Fruit fly (Drosophila melanogaster): ENCODE data around the gene CG44532.

The CG44532 gene

DNA sequence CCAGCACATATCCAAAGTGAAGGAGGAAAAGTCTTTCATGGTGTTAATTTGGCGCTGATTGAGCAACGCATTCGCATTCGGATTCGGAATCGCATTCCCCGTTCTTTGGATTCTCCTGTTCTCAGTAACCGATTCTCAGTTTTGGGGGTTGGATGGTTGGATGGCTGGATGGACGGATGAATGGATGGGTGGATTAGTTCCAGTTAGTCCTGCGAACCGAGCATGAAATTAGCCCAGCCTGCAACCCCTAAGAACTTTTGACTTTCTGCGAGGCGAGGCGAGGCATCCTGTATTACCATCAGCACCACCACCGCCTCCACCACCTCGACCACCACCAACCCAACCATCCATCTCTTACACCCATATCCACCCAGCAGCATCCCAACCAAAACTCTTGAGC is 31.6 kb upstream of the CG44532 start:
- TF ChIP-seq tai (GFP tag; optimal IDR thresholded peaks at IDR 0.05) (no peak), h (GFP tag; optimal IDR thresholded peaks at IDR 0.05) (no peak), Mio (GFP tag; optimal IDR thresholded peaks at IDR 0.05) (no peak), pan (optimal IDR thresholded peaks at IDR 0.05) (no peak), sv (GFP tag; optimal IDR thresholded peaks at IDR 0.05) (no peak), dl (GFP tag; optimal IDR thresholded peaks at IDR 0.05; ENCODE audit: insufficient read depth in 1 of 2, partially characterized antibody in 2 of 2) (no peak), Myc (optimal IDR thresholded peaks at IDR 0.05) (no peak), Abd-B (GFP tag; optimal IDR thresholded peaks at IDR 0.05) (no peak), jim (GFP tag; optimal IDR thresholded peaks at IDR 0.05) (no peak), OdsH (GFP tag; optimal IDR thresholded peaks at IDR 0.05) (no peak), rgr (GFP tag; optimal IDR thresholded peaks at IDR 0.05) (no peak), Sp1 (GFP tag; optimal IDR thresholded peaks at IDR 0.05) (no peak), woc (GFP tag; optimal IDR thresholded peaks at IDR 0.05) (no peak), Dfd (GFP tag; optimal IDR thresholded peaks at IDR 0.05) (no peak), psq (GFP tag; optimal IDR thresholded peaks at IDR 0.05) (no peak), ey (GFP tag; optimal IDR thresholded peaks at IDR 0.05) (no peak), Hr78 (GFP tag; optimal IDR thresholded peaks at IDR 0.05) (no peak), foxo (GFP tag; optimal IDR thresholded peaks at IDR 0.05) (no peak), Hr83 (GFP tag; optimal IDR thresholded peaks at IDR 0.05; ENCODE audit: poor library complexity, severe bottlenecking) (no peak)

DNA sequence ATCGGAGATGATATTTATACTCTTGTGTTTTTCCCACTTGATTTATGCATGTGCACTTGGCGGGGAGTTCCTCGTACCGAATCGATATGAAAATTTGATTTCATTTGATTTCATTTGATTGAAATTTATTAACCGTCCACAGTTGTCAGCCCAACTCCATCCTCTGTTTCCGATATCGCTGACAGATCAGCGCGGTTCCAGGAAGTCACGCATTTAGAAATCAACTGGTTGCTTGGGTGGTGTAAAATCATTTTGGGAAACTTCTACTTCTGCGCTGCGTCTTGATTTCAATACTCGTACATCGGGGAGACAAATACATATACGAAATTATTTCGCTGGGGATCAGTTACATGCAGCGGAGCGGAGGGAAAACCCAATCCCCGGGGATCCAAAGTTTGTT is 30.4 kb upstream of the CG44532 start:
- TF ChIP-seq dmrt93B (GFP tag; optimal IDR thresholded peaks at IDR 0.05) = no peak

DNA sequence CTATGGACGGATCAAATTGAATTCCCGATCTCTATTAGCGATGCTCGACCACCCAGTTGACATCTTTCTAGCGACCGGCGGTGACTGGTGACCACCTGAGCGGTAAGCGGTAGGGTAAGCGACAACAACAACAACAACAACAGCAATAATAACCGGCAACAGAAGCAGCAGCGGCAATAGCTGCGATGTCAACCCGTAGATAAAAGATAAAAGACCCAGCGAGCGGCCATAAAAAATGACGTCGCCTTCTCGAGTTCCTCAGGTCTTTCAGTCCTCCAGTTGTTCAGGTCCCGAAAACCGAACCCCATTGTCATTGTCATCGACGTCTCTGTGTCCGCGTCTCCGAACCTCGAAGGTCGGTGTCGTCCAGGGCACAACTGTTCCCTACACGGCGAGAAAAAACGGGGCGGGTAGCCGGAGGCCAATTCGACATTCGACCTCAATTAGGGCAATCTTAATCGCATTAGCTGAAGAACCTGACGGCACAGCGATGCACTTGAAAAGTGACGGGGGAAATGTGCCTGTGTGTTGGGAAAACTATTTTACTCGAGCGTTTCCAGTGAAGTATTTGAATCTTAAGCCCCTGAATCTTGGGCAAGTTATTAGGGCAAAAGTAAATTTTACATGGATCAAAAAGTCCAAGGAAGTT is 29.2 kb upstream of the CG44532 start:
- no peak for TF ChIP-seq tai (GFP tag; optimal IDR thresholded peaks at IDR 0.05)
- TF ChIP-seq dsf (GFP tag; optimal IDR thresholded peaks at IDR 0.05; ENCODE audit: borderline replicate concordance) = no peak
- TF ChIP-seq brk (GFP tag; optimal IDR thresholded peaks at IDR 0.05) = no peak
- no peak for TF ChIP-seq psq (GFP tag; optimal IDR thresholded peaks at IDR 0.05)
- no peak for TF ChIP-seq Hnf4 (GFP tag; optimal IDR thresholded peaks at IDR 0.05)
- no peak for TF ChIP-seq jim (GFP tag; optimal IDR thresholded peaks at IDR 0.05)

DNA sequence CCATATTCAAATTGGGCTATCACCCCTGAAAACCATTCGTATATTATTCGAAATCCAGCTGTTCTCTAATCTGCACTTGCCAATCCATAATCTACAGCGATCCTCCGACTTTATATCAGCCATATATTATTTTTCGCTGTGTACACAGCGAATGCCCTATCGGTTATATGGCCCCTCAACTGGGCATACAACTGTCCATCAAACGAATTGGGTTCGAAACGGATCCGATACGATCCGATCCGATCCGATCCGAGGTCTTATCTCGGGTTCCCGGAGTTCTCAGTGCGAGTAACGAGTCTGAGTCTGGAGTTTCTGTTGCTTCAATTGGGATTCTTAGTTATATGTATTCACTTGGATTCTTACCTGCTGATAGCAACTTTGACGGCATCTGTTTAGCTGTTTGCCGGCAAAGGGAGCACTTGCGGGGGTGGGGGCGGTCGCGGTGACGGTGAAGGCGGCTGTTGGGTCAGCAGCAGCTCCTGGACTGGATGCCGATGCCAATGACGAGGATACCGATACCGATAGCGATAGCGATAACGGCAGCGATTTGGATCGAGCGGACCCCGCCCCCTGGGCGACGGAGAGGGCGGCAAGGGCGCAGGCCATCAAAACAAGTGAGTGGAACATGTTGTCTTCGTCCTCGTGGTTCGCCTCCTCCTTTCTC is 28.2 kb upstream of the CG44532 start:
- TF ChIP-seq Jra (GFP tag; optimal IDR thresholded peaks at IDR 0.05) (no peak), Mio (GFP tag; optimal IDR thresholded peaks at IDR 0.05) (no peak), GATAd (GFP tag; optimal IDR thresholded peaks at IDR 0.05) (no peak), tai (GFP tag; optimal IDR thresholded peaks at IDR 0.05) (no peak), dl (GFP tag; optimal IDR thresholded peaks at IDR 0.05; ENCODE audit: insufficient read depth in 1 of 2, partially characterized antibody in 2 of 2) (no peak), OdsH (GFP tag; optimal IDR thresholded peaks at IDR 0.05) (no peak), Abd-B (GFP tag; optimal IDR thresholded peaks at IDR 0.05) (no peak), jim (GFP tag; optimal IDR thresholded peaks at IDR 0.05) (no peak), sage (GFP tag; optimal IDR thresholded peaks at IDR 0.05) (no peak), HLH106 (tag; optimal IDR thresholded peaks at IDR 0.05) (no peak)

DNA sequence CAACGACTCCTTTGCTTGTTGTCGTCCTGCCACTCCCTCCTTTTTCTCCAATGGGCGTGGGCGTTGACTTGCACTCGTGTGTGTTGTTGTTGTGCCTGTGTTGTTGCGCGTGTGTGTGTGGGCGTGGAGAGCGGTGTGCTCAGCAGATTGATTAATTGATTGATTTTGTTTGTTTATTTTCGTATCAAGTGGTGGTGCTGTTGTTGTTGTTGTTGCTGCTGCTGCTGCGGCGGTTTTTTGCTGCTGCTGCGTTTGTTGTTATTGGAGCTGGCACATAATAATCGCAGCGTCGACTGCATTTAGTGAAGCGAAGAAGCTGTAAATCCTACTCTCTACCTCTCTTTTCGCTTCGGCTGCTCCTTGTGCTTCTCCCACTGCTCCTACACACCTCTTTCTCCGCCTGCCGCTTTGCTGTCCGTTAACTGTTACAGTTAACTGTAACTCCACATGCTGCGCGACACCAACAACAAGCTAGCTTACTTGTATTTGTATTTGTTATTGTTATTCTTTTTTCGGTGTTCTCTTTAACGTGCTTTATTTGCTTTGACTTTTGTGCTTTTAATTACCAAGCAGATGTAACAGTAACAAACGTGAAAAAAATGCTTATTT is 27.5 kb upstream of the CG44532 start:
- TF ChIP-seq CG32264 (GFP tag; optimal IDR thresholded peaks at IDR 0.05) = no peak
- TF ChIP-seq Myc (optimal IDR thresholded peaks at IDR 0.05) = no peak
- peak; percentile 22 for TF ChIP-seq Dfd (GFP tag; optimal IDR thresholded peaks at IDR 0.05)

DNA sequence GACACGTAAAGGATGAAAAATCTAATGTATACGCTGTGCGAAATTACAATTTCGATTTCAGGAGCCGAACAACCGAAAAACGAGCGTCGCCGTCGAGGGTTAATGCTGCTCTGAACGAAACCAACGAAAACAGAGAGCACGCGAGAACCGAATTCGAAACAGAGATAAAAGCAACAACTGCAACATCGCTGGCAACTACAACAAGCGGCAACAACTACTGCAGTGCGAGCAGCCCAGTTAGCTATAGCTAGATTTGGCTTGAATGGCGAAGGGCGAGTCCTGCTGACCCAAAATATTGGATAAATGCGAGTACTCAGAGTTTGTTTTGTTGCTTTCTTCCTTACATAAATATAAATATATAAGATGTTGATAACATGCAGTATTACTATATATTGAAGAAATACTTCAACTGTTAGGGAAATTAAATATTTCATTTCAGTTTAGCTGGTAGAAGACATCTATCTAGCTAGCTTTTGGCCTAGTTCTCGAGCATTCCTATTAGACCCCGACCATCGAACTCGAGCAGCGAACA is 26.9 kb upstream of the CG44532 start, which contains the start of gene fend:
Gene fend (minus strand): TSS at position 178 of the 532 bp plus-strand sequence.
- TF ChIP-seq Dif (GFP tag; optimal IDR thresholded peaks at IDR 0.05; ENCODE audit: partially characterized antibody) = no peak
- TF ChIP-seq fru (GFP tag; optimal IDR thresholded peaks at IDR 0.05) = peak; percentile 22
- TF ChIP-seq foxo (GFP tag; optimal IDR thresholded peaks at IDR 0.05) = peak in 1 of 2 experiments; percentile 15
- TF ChIP-seq Myc (optimal IDR thresholded peaks at IDR 0.05) = peak; percentile 92
- peak; percentile 27 for TF ChIP-seq h (GFP tag; optimal IDR thresholded peaks at IDR 0.05)
- TF ChIP-seq CrebA (GFP tag; optimal IDR thresholded peaks at IDR 0.05; ENCODE audit: borderline replicate concordance) = no peak
- TF ChIP-seq psq (GFP tag; optimal IDR thresholded peaks at IDR 0.05) = peak; percentile 28
- TF ChIP-seq Rel (GFP tag; optimal IDR thresholded peaks at IDR 0.05) = no peak
- no peak for TF ChIP-seq Rel (tag; optimal IDR thresholded peaks at IDR 0.05)
- TF ChIP-seq sage (GFP tag; optimal IDR thresholded peaks at IDR 0.05) = no peak
- peak; percentile 76 for TF ChIP-seq woc (GFP tag; optimal IDR thresholded peaks at IDR 0.05)
- TF ChIP-seq GATAd (GFP tag; optimal IDR thresholded peaks at IDR 0.05) = no peak
- no peak for TF ChIP-seq Hr78 (GFP tag; optimal IDR thresholded peaks at IDR 0.05)
- peak; percentile 32 for TF ChIP-seq CG9705 (GFP tag; optimal IDR thresholded peaks at IDR 0.05)
- peak; percentile 41 for TF ChIP-seq Sp1 (GFP tag; optimal IDR thresholded peaks at IDR 0.05)
- no peak for TF ChIP-seq Hnf4 (GFP tag; optimal IDR thresholded peaks at IDR 0.05)
- TF ChIP-seq brk (GFP tag; optimal IDR thresholded peaks at IDR 0.05) = peak; percentile 17
- peak; percentile 26 for TF ChIP-seq rgr (GFP tag; optimal IDR thresholded peaks at IDR 0.05)
- TF ChIP-seq HLH106 (tag; optimal IDR thresholded peaks at IDR 0.05) = peak; percentile 18

All from whole organism, wandering third instar larva.